Fruit fly (Drosophila melanogaster): ENCODE data around the gene CG13465.

- no peak for TF ChIP-seq dl (GFP tag; optimal IDR thresholded peaks at IDR 0.05; ENCODE audit: insufficient read depth in 1 of 2, partially characterized antibody in 2 of 2)
- no peak for TF ChIP-seq Myc (optimal IDR thresholded peaks at IDR 0.05)
- TF ChIP-seq Mio (GFP tag; optimal IDR thresholded peaks at IDR 0.05): no peak
- no peak for TF ChIP-seq pan (optimal IDR thresholded peaks at IDR 0.05)
- no peak for TF ChIP-seq psq (GFP tag; optimal IDR thresholded peaks at IDR 0.05)
- no peak for TF ChIP-seq sage (GFP tag; optimal IDR thresholded peaks at IDR 0.05)
Measured at dm6 chr3L:14980038-14980437, 35.9 kb upstream of the CG13465 start.

Data from whole organism, wandering third instar larva.